Fruit fly (Drosophila melanogaster) whole organism, prepupa: Measurements from ENCODE around the gene CG31826.

Experiments
- Blimp-1 ChIP-seq: fragments of 200-800 bp; sonication (Bioruptor generic); optimal IDR thresholded peaks from 3 replicates; lab custom pipeline; 2017; ENCODE audit warnings: missing biosample characterization, missing genetic modification characterization, mild to moderate bottlenecking, moderate library complexity, missing genetic modification reagents
- CG10631 ChIP-seq: fragments of 200-800 bp; sonication (Bioruptor generic); optimal IDR thresholded peaks from 2 replicates; lab custom pipeline; 2016; ENCODE audit warnings: missing biosample characterization, missing genetic modification characterization
- CG11294 ChIP-seq: fragments of 200-800 bp; sonication (Bioruptor generic); IDR thresholded peaks from 2 replicates; pipeline ENCODE4 v1.3.6; 2022; ENCODE audit warnings: missing biosample characterization, missing genetic modification characterization
- CG15336 ChIP-seq: fragments of 200-800 bp; sonication (Bioruptor generic); IDR thresholded peaks from 2 replicates; pipeline ENCODE4 v1.3.6; 2022; ENCODE audit warnings: missing biosample characterization, missing genetic modification characterization
- CG3032 ChIP-seq: fragments of 200-800 bp; optimal IDR thresholded peaks from 2 replicates; lab custom pipeline; 2019; ENCODE audit warnings: missing biosample characterization, mild to moderate bottlenecking, missing genetic modification characterization, moderate library complexity
- CG3919 ChIP-seq: fragments of 200-800 bp; sonication (Bioruptor generic); optimal IDR thresholded peaks from 3 replicates; lab custom pipeline; 2016; ENCODE audit warnings: missing biosample characterization, missing genetic modification characterization
- CG4318 ChIP-seq: fragments of 200-800 bp; sonication (Bioruptor generic); optimal IDR thresholded peaks from 3 replicates; lab custom pipeline; 2017; ENCODE audit warnings: missing biosample characterization, mild to moderate bottlenecking, missing genetic modification characterization
- CG6163 ChIP-seq: fragments of 200-800 bp; sonication (Bioruptor generic); IDR thresholded peaks from 3 replicates; pipeline ENCODE4 v1.3.6; 2022; ENCODE audit warnings: missing biosample characterization, missing genetic modification characterization
- CG6276 ChIP-seq: fragments of 200-800 bp; sonication (Bioruptor generic); optimal IDR thresholded peaks from 2 replicates; lab custom pipeline; 2017; ENCODE audit warnings: missing biosample characterization, mild to moderate bottlenecking, missing genetic modification characterization
- CG6808 ChIP-seq: fragments of 200-800 bp; sonication (Bioruptor generic); optimal IDR thresholded peaks from 3 replicates; lab custom pipeline; 2017; ENCODE audit warnings: missing biosample characterization, missing genetic modification characterization, mild to moderate bottlenecking, moderate library complexity, missing genetic modification reagents
- CG8319 ChIP-seq: fragments of 200-800 bp; sonication (Bioruptor generic); optimal IDR thresholded peaks from 3 replicates; lab custom pipeline; 2016; ENCODE audit warnings: missing biosample characterization, missing genetic modification characterization
- CG9139 ChIP-seq: fragments of 200-800 bp; sonication (Bioruptor generic); optimal IDR thresholded peaks from 3 replicates; lab custom pipeline; 2017; ENCODE audit warnings: missing biosample characterization, mild to moderate bottlenecking, missing genetic modification characterization
- Eip78C ChIP-seq: fragments of 200-800 bp; sonication (Bioruptor generic); peaks from one replicate; lab custom pipeline; 2016; ENCODE audit warnings: missing biosample characterization, missing genetic modification characterization
- Eip93F ChIP-seq: fragments of 200-800 bp; sonication (Bioruptor generic); optimal IDR thresholded peaks from 2 replicates; lab custom pipeline; 2016; ENCODE audit warnings: missing biosample characterization, mild to moderate bottlenecking, missing genetic modification characterization
- Ets21C ChIP-seq: fragments of 200-800 bp; sonication (Bioruptor generic); optimal IDR thresholded peaks from 3 replicates; lab custom pipeline; 2016; ENCODE audit warnings: missing biosample characterization, missing genetic modification characterization
- Ets96B ChIP-seq: fragments of 200-800 bp; optimal IDR thresholded peaks from 2 replicates; lab custom pipeline; 2019; ENCODE audit warnings: missing biosample characterization, mild to moderate bottlenecking, missing genetic modification characterization, moderate library complexity
- Hr38 ChIP-seq: sonication (Bioruptor generic); optimal IDR thresholded peaks from 2 replicates; lab custom pipeline; 2016; ENCODE audit warnings: missing biosample characterization, missing genetic modification characterization
- Hr39 ChIP-seq: fragments of 200-800 bp; sonication (Bioruptor generic); optimal IDR thresholded peaks from 2 replicates; lab custom pipeline; 2016; ENCODE audit warnings: missing biosample characterization, missing genetic modification characterization
- Hr4 ChIP-seq: fragments of 200-800 bp; sonication (Bioruptor generic); optimal IDR thresholded peaks from 3 replicates; lab custom pipeline; 2016; ENCODE audit warnings: missing biosample characterization, missing genetic modification characterization
- Met ChIP-seq: fragments of 200-800 bp; sonication (Bioruptor generic); optimal IDR thresholded peaks from 3 replicates; lab custom pipeline; 2016; ENCODE audit warnings: missing biosample characterization, missing genetic modification characterization
- OdsH ChIP-seq: fragments of 200-800 bp; sonication (Bioruptor generic); optimal IDR thresholded peaks from 3 replicates; lab custom pipeline; 2016; ENCODE audit warnings: missing biosample characterization, missing genetic modification characterization
- Smox ChIP-seq: fragments of 200-800 bp; sonication (Bioruptor generic); optimal IDR thresholded peaks from 3 replicates; lab custom pipeline; 2016; ENCODE audit warnings: missing biosample characterization, missing genetic modification characterization
- Sox102F ChIP-seq: fragments of 200-800 bp; sonication (Bioruptor generic); optimal IDR thresholded peaks from 2 replicates; lab custom pipeline; 2016; ENCODE audit warnings: missing biosample characterization, mild to moderate bottlenecking, missing genetic modification characterization
- Sox14 ChIP-seq: fragments of 200-800 bp; sonication (Bioruptor generic); optimal IDR thresholded peaks from 3 replicates; lab custom pipeline; 2016; ENCODE audit warnings: missing biosample characterization, missing genetic modification characterization
- Sox15 ChIP-seq: fragments of 200-800 bp; sonication (Bioruptor generic); optimal IDR thresholded peaks from 3 replicates; lab custom pipeline; 2016; ENCODE audit warnings: missing biosample characterization, missing genetic modification characterization
- achi ChIP-seq: fragments of 200-800 bp; sonication (Bioruptor generic); optimal IDR thresholded peaks from 3 replicates; lab custom pipeline; 2016; ENCODE audit warnings: missing biosample characterization, missing genetic modification characterization
- acj6 ChIP-seq: fragments of 200-800 bp; sonication (Bioruptor generic); optimal IDR thresholded peaks from 3 replicates; lab custom pipeline; 2016; ENCODE audit warnings: missing biosample characterization, missing genetic modification characterization
- cyc ChIP-seq: fragments of 200-800 bp; sonication (Bioruptor generic); optimal IDR thresholded peaks from 3 replicates; lab custom pipeline; 2016; ENCODE audit warnings: missing biosample characterization, missing genetic modification characterization
- eg ChIP-seq: fragments of 200-800 bp; sonication (Bioruptor generic); IDR thresholded peaks from 3 replicates; pipeline ENCODE4 v1.3.6; 2022; ENCODE audit warnings: missing biosample characterization, missing genetic modification characterization
- esn ChIP-seq: fragments of 200-800 bp; sonication (Bioruptor generic); optimal IDR thresholded peaks from 2 replicates; lab custom pipeline; 2016; ENCODE audit warnings: missing biosample characterization, mild to moderate bottlenecking, missing genetic modification characterization, moderate library complexity
- fd59A ChIP-seq: fragments of 200-800 bp; sonication (Bioruptor generic); optimal IDR thresholded peaks from 2 replicates; lab custom pipeline; 2017; ENCODE audit warnings: missing biosample characterization, mild to moderate bottlenecking, missing genetic modification characterization, missing genetic modification reagents
- fkh ChIP-seq: fragments of 200-800 bp; sonication (Bioruptor generic); optimal IDR thresholded peaks from 3 replicates; lab custom pipeline; 2017; ENCODE audit warnings: missing biosample characterization, mild to moderate bottlenecking, missing genetic modification characterization, moderate library complexity
- lz ChIP-seq: fragments of 200-800 bp; sonication (Bioruptor generic); optimal IDR thresholded peaks from 3 replicates; lab custom pipeline; 2016; ENCODE audit warnings: missing biosample characterization, missing genetic modification characterization
- net ChIP-seq: fragments of 200-800 bp; sonication (Bioruptor generic); optimal IDR thresholded peaks from 3 replicates; lab custom pipeline; 2016; ENCODE audit warnings: missing biosample characterization, missing genetic modification characterization
- pdm3 ChIP-seq: fragments of 200-800 bp; sonication (Bioruptor generic); optimal IDR thresholded peaks from 3 replicates; lab custom pipeline; 2016; ENCODE audit warnings: missing biosample characterization, missing genetic modification characterization
- spab ChIP-seq: fragments of 200-800 bp; sonication (Bioruptor generic); optimal IDR thresholded peaks from 2 replicates; lab custom pipeline; 2017; ENCODE audit warnings: missing biosample characterization, mild to moderate bottlenecking, missing genetic modification characterization, missing genetic modification reagents
- ss ChIP-seq, 2 experiments: fragments of 200-800 bp; sonication (Bioruptor generic); optimal IDR thresholded peaks; 2 replicates in 1 of 2; 3 replicates in 1 of 2; lab custom pipeline; 2017 to 2018; ENCODE audit warnings: mild to moderate bottlenecking in 2 of 2, missing biosample characterization in 2 of 2, missing genetic modification characterization in 2 of 2, moderate library complexity in 1 of 2
- svp ChIP-seq: fragments of 200-800 bp; sonication (Bioruptor generic); peaks from one replicate; lab custom pipeline; 2016; ENCODE audit warnings: missing biosample characterization, missing genetic modification characterization
- topi ChIP-seq: fragments of 200-800 bp; sonication (Bioruptor generic); optimal IDR thresholded peaks from 3 replicates; lab custom pipeline; 2016; ENCODE audit warnings: missing biosample characterization, missing genetic modification characterization
- vri ChIP-seq: fragments of 200-800 bp; sonication (Bioruptor generic); optimal IDR thresholded peaks from 3 replicates; lab custom pipeline; 2016; ENCODE audit warnings: missing biosample characterization, mild to moderate bottlenecking, missing genetic modification characterization

CG31826 gene

DNA sequence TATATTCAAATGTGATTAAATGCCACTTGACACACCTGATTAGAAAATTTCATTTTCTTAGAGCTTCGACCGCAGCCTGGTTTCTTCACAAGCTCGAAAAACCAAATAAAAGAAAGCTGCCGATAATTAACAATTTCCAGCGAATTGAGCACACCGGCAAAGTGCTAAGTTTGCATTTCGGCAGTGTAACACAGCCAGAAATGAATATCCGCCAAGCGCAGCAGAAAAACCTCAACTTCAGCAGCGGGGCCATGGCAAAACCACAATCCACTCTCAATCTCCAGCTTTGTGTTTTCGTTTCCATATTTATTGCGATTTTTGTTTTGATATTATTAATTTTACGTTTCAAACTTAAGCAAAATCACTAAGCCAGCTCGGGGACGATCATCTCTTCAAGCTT lies 23.6 kb downstream of the CG31826 start:
- no peak for TF ChIP-seq spab
- TF ChIP-seq CG15336 (GFP tag; lab: Robert Waterston, UW), result no peak
- no peak for TF ChIP-seq topi (GFP tag; lab: Kevin White, UChicago)
- TF ChIP-seq Hr39 (GFP tag; lab: Kevin White, UChicago), result no peak
- TF ChIP-seq cyc (GFP tag; lab: Kevin White, UChicago), result no peak
- no peak for TF ChIP-seq eg (GFP tag; lab: Robert Waterston, UW)
- no peak for TF ChIP-seq CG6808 (GFP tag; lab: Kevin White, UChicago)
- no peak for TF ChIP-seq CG6276 (GFP tag; lab: Kevin White, UChicago)
- TF ChIP-seq ss (GFP tag; optimal IDR thresholded peaks at IDR 0.05; lab: Kevin White, UChicago), result no peak
- TF ChIP-seq pdm3 (GFP tag; lab: Kevin White, UChicago), result no peak
- TF ChIP-seq CG11294, result no peak
- TF ChIP-seq OdsH (GFP tag; lab: Kevin White, UChicago), result no peak
- no peak for TF ChIP-seq Hr4 (GFP tag; lab: Kevin White, UChicago)

DNA sequence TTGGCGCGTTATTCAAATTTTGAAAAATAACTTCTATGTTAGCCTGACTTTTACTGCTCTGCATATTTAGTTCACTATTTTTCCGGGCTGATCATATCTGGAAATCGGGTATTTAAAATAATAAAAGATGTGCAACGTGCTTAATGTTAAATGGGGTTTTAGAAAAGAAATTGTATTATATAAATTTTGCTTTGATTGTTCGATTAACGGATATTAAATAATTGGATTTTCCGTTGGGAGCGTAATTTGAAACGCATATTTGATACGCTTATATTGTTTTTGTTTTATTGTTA lies 24.7 kb downstream of the CG31826 start:
- TF ChIP-seq topi (GFP tag; lab: Kevin White, UChicago), result no peak
- TF ChIP-seq Eip93F, result no peak
- TF ChIP-seq cyc (GFP tag; lab: Kevin White, UChicago), result no peak
- no peak for TF ChIP-seq CG10631 (GFP tag; lab: Kevin White, UChicago)

DNA sequence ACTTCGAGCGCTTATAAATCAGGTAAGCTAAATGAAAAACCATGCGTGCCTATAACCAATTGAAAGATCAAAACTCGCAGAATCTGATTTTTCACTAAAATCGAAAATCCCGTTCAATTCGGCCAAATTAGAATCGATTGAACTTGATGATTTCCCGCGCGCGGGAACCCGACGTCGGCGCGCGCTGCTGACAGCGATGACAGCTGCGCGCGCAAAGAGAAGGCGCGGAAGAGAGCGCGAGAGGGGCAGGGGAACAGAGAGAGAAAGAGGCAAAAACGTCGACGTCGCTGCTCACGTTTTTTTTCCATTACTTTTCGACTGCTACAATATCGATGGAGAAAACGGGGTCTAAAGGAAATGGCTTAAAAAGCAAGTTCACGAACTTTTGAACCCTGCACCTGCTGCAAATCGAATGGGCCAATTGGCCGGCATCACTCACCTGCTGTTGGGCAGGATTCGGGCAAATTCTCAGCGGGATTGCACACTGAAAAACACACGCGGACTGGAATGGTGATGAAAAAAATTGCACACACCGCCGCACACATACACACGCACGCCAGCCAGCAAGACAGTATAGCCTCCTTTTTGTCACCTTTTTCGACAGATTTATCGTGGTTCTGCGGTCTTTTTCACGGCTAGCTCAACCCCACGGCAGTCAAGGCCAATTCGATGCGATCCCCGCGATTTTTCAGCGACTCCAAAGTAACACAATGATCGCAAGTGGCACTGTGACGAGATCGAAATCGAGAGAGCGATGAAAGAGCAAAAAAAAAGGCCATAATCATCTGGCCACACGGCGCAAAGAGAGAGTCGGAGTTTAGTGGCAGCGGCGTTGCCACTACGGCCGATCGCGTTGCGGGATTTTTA lies 25.3 kb downstream of the CG31826 start, which contains the start of gene CycE:
CycE (minus strand) TSS at position 757 of the 867 bp plus-strand sequence.
- TF ChIP-seq achi (GFP tag; lab: Kevin White, UChicago), result peak; percentile 13
- TF ChIP-seq svp, result peak; percentile 70
- TF ChIP-seq lz, result no peak
- no peak for TF ChIP-seq Met (GFP tag; lab: Kevin White, UChicago)
- 0 out of 2 replicates have a peak, but pooled peaks have one; percentile 12 for TF ChIP-seq CG15336 (GFP tag; lab: Robert Waterston, UW)
- no peak for TF ChIP-seq CG11294
- TF ChIP-seq Eip78C, result peak; percentile 73
- no peak for TF ChIP-seq CG10631 (GFP tag; lab: Kevin White, UChicago)

DNA sequence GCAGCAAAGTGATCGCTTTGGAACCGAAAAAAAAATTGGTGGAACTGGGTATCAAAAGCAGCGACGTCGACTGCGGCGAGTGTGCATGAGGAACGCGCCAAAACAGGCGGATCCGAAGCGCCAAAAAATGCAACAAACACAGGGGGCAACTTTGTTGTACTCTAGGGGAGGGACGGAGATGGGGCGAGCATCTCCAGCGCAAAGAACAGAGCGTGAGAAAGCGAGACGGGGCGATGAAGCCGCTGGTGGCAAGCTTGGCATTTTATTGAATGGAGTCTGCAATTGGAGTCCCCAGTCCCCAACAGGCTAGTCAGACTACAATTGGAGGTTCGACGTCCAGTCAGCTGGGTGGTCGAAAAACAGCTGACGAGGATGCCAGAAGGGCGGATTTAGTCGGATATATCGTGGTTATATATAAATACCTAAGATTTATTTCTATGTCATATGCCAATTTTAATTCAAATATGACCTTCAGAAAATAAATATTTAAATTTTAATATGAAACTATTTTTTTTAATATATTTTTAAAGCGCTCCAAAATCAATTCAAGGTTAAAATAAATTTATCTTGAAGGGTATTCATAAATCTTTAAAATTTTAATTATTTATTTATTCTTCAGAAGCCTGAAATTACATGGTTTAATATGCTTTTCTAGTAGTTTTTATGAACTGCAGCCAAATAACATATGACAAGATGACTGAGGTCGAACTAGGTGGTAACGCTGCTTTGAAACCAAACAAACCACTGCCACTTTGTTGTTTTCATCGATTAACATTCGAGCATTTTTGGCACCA lies 26.1 kb downstream of the CG31826 start:
- peak; percentile 70 for TF ChIP-seq fkh
- peak; percentile 66 for TF ChIP-seq Smox (GFP tag; lab: Kevin White, UChicago)
- TF ChIP-seq CG11294, result no peak
- TF ChIP-seq esn (GFP tag; lab: Kevin White, UChicago), result peak; percentile 82
- TF ChIP-seq fd59A (GFP tag; lab: Kevin White, UChicago), result peak; percentile 55
- TF ChIP-seq CG6276 (GFP tag; lab: Kevin White, UChicago), result no peak
- TF ChIP-seq cyc (GFP tag; lab: Kevin White, UChicago), result peak; percentile 75
- TF ChIP-seq acj6 (GFP tag; lab: Kevin White, UChicago), result peak; percentile 83
- TF ChIP-seq CG15336 (GFP tag; lab: Robert Waterston, UW), result peak; percentile 86
- TF ChIP-seq Hr39 (GFP tag; lab: Kevin White, UChicago), result peak; percentile 53
- TF ChIP-seq net (GFP tag; lab: Kevin White, UChicago), result peak; percentile 66
- peak; percentile 81 for TF ChIP-seq Sox15 (GFP tag; lab: Kevin White, UChicago)
- peak; percentile 66 for TF ChIP-seq pdm3 (GFP tag; lab: Kevin White, UChicago)
- peak; percentile 63 for TF ChIP-seq lz
- peak; percentile 92 for TF ChIP-seq CG3032 (tag; lab: Kevin White, UChicago)
- peak; percentile 75; the same call in 2 of the 3 replicates for TF ChIP-seq CG6163 (GFP tag; lab: Robert Waterston, UW)
- TF ChIP-seq CG6808 (GFP tag; lab: Kevin White, UChicago), result no peak
- peak; percentile 84 for TF ChIP-seq CG3919
- TF ChIP-seq Sox102F (GFP tag; lab: Kevin White, UChicago), result peak; percentile 43
- TF ChIP-seq eg (GFP tag; lab: Robert Waterston, UW), result no peak; the same call in 1 of the 3 replicates
- TF ChIP-seq Hr38 (GFP tag; lab: Kevin White, UChicago), result no peak
- TF ChIP-seq ss (GFP tag; optimal IDR thresholded peaks at IDR 0.05; lab: Kevin White, UChicago), result peak in 1 of 2 experiments; percentile 87
- TF ChIP-seq Blimp-1, result peak; percentile 73
- peak; percentile 39 for TF ChIP-seq Ets21C (GFP tag; lab: Kevin White, UChicago)
- TF ChIP-seq CG9139 (GFP tag; lab: Kevin White, UChicago), result no peak
- TF ChIP-seq Sox14 (GFP tag; lab: Kevin White, UChicago), result peak; percentile 56
- TF ChIP-seq Ets96B (tag; lab: Kevin White, UChicago), result peak; percentile 86
- peak; percentile 66 for TF ChIP-seq topi (GFP tag; lab: Kevin White, UChicago)
- peak; percentile 86 for TF ChIP-seq CG4318 (GFP tag; lab: Kevin White, UChicago)
- peak; percentile 35 for TF ChIP-seq vri
- peak; percentile 79 for TF ChIP-seq CG8319 (GFP tag; lab: Kevin White, UChicago)
